Worm (Caenorhabditis elegans) whole organism, late embryonic: ENCODE data around the gene cylc-1.

Source experiments
- C38D4.7 ChIP-seq: fragments of 200-800 bp; sonication (Bioruptor generic); optimal IDR thresholded peaks from 2 replicates; lab custom pipeline; 2018; ENCODE audit warnings: mild to moderate bottlenecking, missing genetic modification characterization, moderate library complexity, missing compliant biosample characterization
- K02D7.2 ChIP-seq: sonication (generic microtip); optimal IDR thresholded peaks from 2 replicates; lab custom pipeline; 2017; ENCODE audit warnings: mild to moderate bottlenecking, missing genetic modification characterization, missing compliant biosample characterization
- K09A11.1 ChIP-seq: sonication (generic microtip); optimal IDR thresholded peaks from 2 replicates; lab custom pipeline; 2017; ENCODE audit warnings: antibody characterized with exemption, mild to moderate bottlenecking, missing genetic modification characterization, missing compliant biosample characterization; ENCODE audit not compliant: insufficient read depth
- T23F11.4 ChIP-seq: fragments of 200-800 bp; sonication (Bioruptor generic); optimal IDR thresholded peaks from 2 replicates; lab custom pipeline; 2018; ENCODE audit warnings: mild to moderate bottlenecking, missing genetic modification characterization, missing compliant biosample characterization
- ceh-14 ChIP-seq: sonication (generic microtip); optimal IDR thresholded peaks from 2 replicates; lab custom pipeline; 2016; ENCODE audit warnings: missing genotype, missing genetic modification characterization, missing compliant biosample characterization
- ceh-18 ChIP-seq: sonication (generic microtip); optimal IDR thresholded peaks from 2 replicates; lab custom pipeline; 2016; ENCODE audit warnings: missing genetic modification characterization, missing compliant biosample characterization
- ceh-19 ChIP-seq: fragments of 200-800 bp; sonication (Bioruptor generic); optimal IDR thresholded peaks from 2 replicates; lab custom pipeline; 2018; ENCODE audit warnings: mild to moderate bottlenecking, missing genetic modification characterization, missing compliant biosample characterization
- ceh-2 ChIP-seq: sonication (generic microtip); optimal IDR thresholded peaks from 2 replicates; lab custom pipeline; 2016; ENCODE audit warnings: missing genotype, missing genetic modification characterization, missing compliant biosample characterization
- ceh-22 ChIP-seq: sonication (generic microtip); optimal IDR thresholded peaks from 2 replicates; lab custom pipeline; 2017; ENCODE audit warnings: missing biosample characterization, missing genetic modification characterization
- ceh-24 ChIP-seq: sonication (generic microtip); optimal IDR thresholded peaks from 2 replicates; lab custom pipeline; 2016; ENCODE audit warnings: mild to moderate bottlenecking, missing genetic modification characterization, missing compliant biosample characterization
- ceh-31 ChIP-seq: sonication (generic microtip); optimal IDR thresholded peaks from 2 replicates; lab custom pipeline; 2016; ENCODE audit warnings: missing genetic modification characterization, missing compliant biosample characterization
- ceh-34 ChIP-seq: sonication (generic microtip); optimal IDR thresholded peaks from 2 replicates; lab custom pipeline; 2016; ENCODE audit warnings: mild to moderate bottlenecking, missing genetic modification characterization, missing compliant biosample characterization
- ceh-45 ChIP-seq: fragments of 200-800 bp; sonication (Bioruptor generic); IDR thresholded peaks from 2 replicates; pipeline ENCODE4 v1.3.6; 2022; ENCODE audit warnings: missing genetic modification reagents, missing genetic modification characterization, missing compliant biosample characterization
- ceh-48 ChIP-seq: sonication (generic microtip); optimal IDR thresholded peaks from 2 replicates; lab custom pipeline; 2016; ENCODE audit warnings: missing genetic modification characterization, inconsistent platforms, missing compliant biosample characterization
- che-1 ChIP-seq: sonication (generic microtip); optimal IDR thresholded peaks from 2 replicates; lab custom pipeline; 2016; ENCODE audit warnings: mild to moderate bottlenecking, missing genetic modification characterization, missing compliant biosample characterization
- dmd-4 ChIP-seq: sonication (generic microtip); optimal IDR thresholded peaks from 2 replicates; lab custom pipeline; 2016; ENCODE audit warnings: borderline replicate concordance, missing genetic modification characterization, missing compliant biosample characterization
- elt-2 ChIP-seq: sonication (generic microtip); optimal IDR thresholded peaks from 2 replicates; lab custom pipeline; 2016; ENCODE audit warnings: missing genetic modification reagents, missing genetic modification characterization, missing compliant biosample characterization
- elt-4 ChIP-seq: sonication (generic microtip); optimal IDR thresholded peaks from 2 replicates; lab custom pipeline; 2016; ENCODE audit warnings: missing genetic modification characterization, missing compliant biosample characterization
- ets-4 ChIP-seq: sonication (generic microtip); optimal IDR thresholded peaks from 2 replicates; lab custom pipeline; 2016; ENCODE audit warnings: missing genetic modification characterization, missing compliant biosample characterization
- fax-1 ChIP-seq: sonication (generic microtip); optimal IDR thresholded peaks from 2 replicates; lab custom pipeline; 2016; ENCODE audit warnings: missing genotype, missing genetic modification characterization, missing compliant biosample characterization
- fkh-10 ChIP-seq: fragments of 150-350 bp; optimal IDR thresholded peaks from 2 replicates; lab custom pipeline; 2014; ENCODE audit warnings: missing biosample characterization, missing genetic modification reagents, missing genetic modification characterization
- fkh-6 ChIP-seq: sonication (generic microtip); optimal IDR thresholded peaks from 2 replicates; lab custom pipeline; 2016; ENCODE audit warnings: missing genetic modification characterization, missing compliant biosample characterization
- gmeb-2 ChIP-seq: sonication (generic microtip); optimal IDR thresholded peaks from 2 replicates; lab custom pipeline; 2016; ENCODE audit warnings: missing genetic modification characterization, inconsistent platforms, missing compliant biosample characterization
- hlh-13 ChIP-seq: fragments of 200-800 bp; sonication (Bioruptor generic); optimal IDR thresholded peaks from 2 replicates; lab custom pipeline; 2018; ENCODE audit warnings: mild to moderate bottlenecking, missing genetic modification characterization, missing compliant biosample characterization
- hlh-15 ChIP-seq: sonication (generic microtip); optimal IDR thresholded peaks from 2 replicates; lab custom pipeline; 2016; ENCODE audit warnings: missing genetic modification characterization, missing compliant biosample characterization
- hlh-6 ChIP-seq: sonication (generic microtip); optimal IDR thresholded peaks from 2 replicates; lab custom pipeline; 2016; ENCODE audit warnings: missing genotype, missing genetic modification characterization, missing compliant biosample characterization
- hlh-8 ChIP-seq: sonication (generic microtip); optimal IDR thresholded peaks from 2 replicates; lab custom pipeline; 2016; ENCODE audit warnings: missing genotype, missing genetic modification characterization, missing compliant biosample characterization
- madf-2 ChIP-seq: sonication (generic microtip); optimal IDR thresholded peaks from 2 replicates; lab custom pipeline; 2017; ENCODE audit warnings: missing genetic modification characterization, missing compliant biosample characterization
- nfya-1 ChIP-seq: sonication (generic microtip); optimal IDR thresholded peaks from 2 replicates; lab custom pipeline; 2017; ENCODE audit warnings: missing genetic modification characterization, mild to moderate bottlenecking, missing compliant biosample characterization, antibody characterized with exemption, moderate library complexity
- nhr-11 ChIP-seq: fragments of 150-350 bp; optimal IDR thresholded peaks from 2 replicates; lab custom pipeline; 2014; ENCODE audit warnings: missing biosample characterization, missing genetic modification characterization
- nhr-232 ChIP-seq: sonication (generic microtip); optimal IDR thresholded peaks from 2 replicates; lab custom pipeline; 2016; ENCODE audit warnings: missing genetic modification characterization, missing compliant biosample characterization
- pat-9 ChIP-seq: fragments of 200-800 bp; sonication (Bioruptor generic); optimal IDR thresholded peaks from 2 replicates; lab custom pipeline; 2018; ENCODE audit warnings: mild to moderate bottlenecking, missing genetic modification characterization, moderate library complexity, missing compliant biosample characterization
- pax-1 ChIP-seq: fragments of 150-350 bp; optimal IDR thresholded peaks from 2 replicates; lab custom pipeline; 2014; ENCODE audit warnings: missing biosample characterization, missing genetic modification characterization
- pha-2 ChIP-seq: sonication (generic microtip); optimal IDR thresholded peaks from 2 replicates; lab custom pipeline; 2017; ENCODE audit warnings: mild to moderate bottlenecking, missing genetic modification characterization, missing compliant biosample characterization
- pha-4 ChIP-seq: fragments of 150-350 bp; optimal IDR thresholded peaks from 2 replicates; lab custom pipeline; 2018; ENCODE audit warnings: missing biosample characterization, missing genetic modification reagents, missing genetic modification characterization
- pqm-1 ChIP-seq: sonication (generic microtip); optimal IDR thresholded peaks from 2 replicates; lab custom pipeline; 2016; ENCODE audit warnings: missing genetic modification characterization, missing compliant biosample characterization
- ref-2 ChIP-seq: sonication (generic microtip); optimal IDR thresholded peaks from 2 replicates; lab custom pipeline; 2016; ENCODE audit warnings: missing genetic modification characterization, missing compliant biosample characterization
- syd-9 ChIP-seq: sonication (generic microtip); optimal IDR thresholded peaks from 2 replicates; lab custom pipeline; 2016; ENCODE audit warnings: mild to moderate bottlenecking, missing genetic modification characterization, moderate library complexity, missing compliant biosample characterization
- tbx-2 ChIP-seq: sonication (generic microtip); optimal IDR thresholded peaks from 2 replicates; lab custom pipeline; 2016; ENCODE audit warnings: missing genetic modification characterization, missing compliant biosample characterization
- tbx-7 ChIP-seq: sonication (generic microtip); optimal IDR thresholded peaks from 2 replicates; lab custom pipeline; 2016; ENCODE audit warnings: missing genotype, missing genetic modification characterization, missing compliant biosample characterization
- ttx-3 ChIP-seq: sonication (generic microtip); optimal IDR thresholded peaks from 2 replicates; lab custom pipeline; 2016; ENCODE audit warnings: missing genetic modification reagents, missing genetic modification characterization, missing compliant biosample characterization
- unc-3 ChIP-seq, 2 experiments: fragments of 200-800 bp in 1 of 2; sonication (Bioruptor generic) in 1 of 2; sonication (generic microtip) in 1 of 2; conservative IDR thresholded peaks in 1 of 2; optimal IDR thresholded peaks in 1 of 2; 2 replicates each; pipeline versions ENCODE4 v1.3.6 to Lab custom; 2016 to 2022; ENCODE audit warnings: missing compliant biosample characterization in 2 of 2, missing genetic modification characterization in 2 of 2, missing genetic modification reagents in 1 of 2
- unc-42 ChIP-seq: sonication (generic microtip); optimal IDR thresholded peaks from 2 replicates; lab custom pipeline; 2016; ENCODE audit warnings: missing genotype, missing genetic modification characterization, missing compliant biosample characterization
- unc-55 ChIP-seq: sonication (generic microtip); optimal IDR thresholded peaks from 2 replicates; lab custom pipeline; 2017; ENCODE audit warnings: missing biosample characterization, missing genetic modification reagents, missing genetic modification characterization
- unc-86 ChIP-seq: sonication (generic microtip); optimal IDR thresholded peaks from 2 replicates; lab custom pipeline; 2016; ENCODE audit warnings: missing genetic modification characterization, missing compliant biosample characterization
- ztf-16 ChIP-seq: sonication (generic microtip); optimal IDR thresholded peaks from 2 replicates; lab custom pipeline; 2017; ENCODE audit warnings: missing genetic modification characterization, missing compliant biosample characterization

Gene cylc-1

DNA sequence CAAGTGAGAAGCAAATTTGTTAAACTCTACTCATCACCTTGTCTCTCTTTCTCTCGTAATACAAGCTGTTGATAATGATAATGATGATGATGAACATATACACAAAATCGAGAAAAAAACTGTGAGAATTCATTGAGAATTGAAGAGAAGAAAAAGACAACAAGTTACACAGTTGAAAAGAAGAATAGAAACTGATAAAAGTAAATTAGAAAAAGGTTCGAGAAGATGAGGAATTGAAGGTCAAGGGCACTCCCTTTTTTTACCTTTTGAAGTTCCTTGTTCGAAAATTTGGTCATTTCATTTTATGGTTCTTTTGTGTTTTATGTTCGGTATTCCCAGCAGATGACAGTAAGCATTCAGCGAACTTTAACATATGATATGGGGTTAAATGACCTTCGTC is 9.2 kb downstream of the cylc-1 start:
- TF ChIP-seq nfya-1 (tag; lab: Kevin White, UChicago) (no peak), hlh-6 (tag; lab: Kevin White, UChicago) (no peak), ceh-24 (no peak), dmd-4 (tag; lab: Kevin White, UChicago) (no peak), unc-42 (no peak), T23F11.4 (GFP tag; lab: Kevin White, UChicago) (no peak), ceh-18 (tag; lab: Kevin White, UChicago) (no peak), ceh-19 (no peak), hlh-13 (GFP tag; lab: Kevin White, UChicago) (no peak), ceh-34 (tag; lab: Kevin White, UChicago) (no peak), ceh-31 (tag; lab: Kevin White, UChicago) (no peak), K02D7.2 (tag; lab: Kevin White, UChicago) (no peak), nhr-232 (no peak), ceh-2 (tag; lab: Kevin White, UChicago) (no peak), unc-86 (tag; lab: Kevin White, UChicago) (no peak)

ce11 chrIV:5215092-5215491 is 10.5 kb downstream of the cylc-1 start, which contains the start of gene Y59E9AL.4:
TSS of gene Y59E9AL.4 (minus strand) at chrIV:5215192.
- TF ChIP-seq pax-1 (tag; lab: Kevin White, UChicago), result no peak
- TF ChIP-seq ceh-19, result no peak
- TF ChIP-seq unc-55 (GFP tag; lab: Kevin White, UChicago), result no peak
- no peak for TF ChIP-seq pha-2
- no peak for TF ChIP-seq ceh-45
- TF ChIP-seq ref-2 (tag; lab: Kevin White, UChicago), result no peak
- no peak for TF ChIP-seq ceh-22
- no peak for TF ChIP-seq tbx-7
- TF ChIP-seq pha-4, result no peak
- TF ChIP-seq nhr-232, result no peak
- no peak for TF ChIP-seq hlh-13 (GFP tag; lab: Kevin White, UChicago)
- TF ChIP-seq unc-3 (GFP tag; conservative IDR thresholded peaks at IDR 0.05; lab: Robert Waterston, UW), result no peak
- no peak for TF ChIP-seq unc-3 (tag; optimal IDR thresholded peaks at IDR 0.05; lab: Kevin White, UChicago)
- no peak for TF ChIP-seq hlh-6 (tag; lab: Kevin White, UChicago)
- no peak for TF ChIP-seq unc-86 (tag; lab: Kevin White, UChicago)
- TF ChIP-seq ceh-14 (tag; lab: Kevin White, UChicago), result no peak
- TF ChIP-seq gmeb-2, result no peak
- TF ChIP-seq hlh-15 (tag; lab: Kevin White, UChicago), result no peak

- TF ChIP-seq ceh-14 (tag; lab: Kevin White, UChicago) (no peak), unc-3 (GFP tag; conservative IDR thresholded peaks at IDR 0.05; lab: Robert Waterston, UW) (no peak), unc-3 (tag; optimal IDR thresholded peaks at IDR 0.05; lab: Kevin White, UChicago) (no peak), pax-1 (tag; lab: Kevin White, UChicago) (no peak), syd-9 (tag; lab: Kevin White, UChicago) (no peak), nhr-11 (tag; lab: Kevin White, UChicago) (no peak), elt-4 (no peak), pqm-1 (tag; lab: Kevin White, UChicago) (no peak), hlh-8 (tag; lab: Kevin White, UChicago) (no peak), tbx-2 (tag; lab: Kevin White, UChicago) (no peak), ceh-22 (no peak), ceh-24 (no peak), C38D4.7 (GFP tag; lab: Kevin White, UChicago) (no peak), ttx-3 (tag; lab: Kevin White, UChicago) (no peak), ceh-19 (no peak), ets-4 (no peak), pat-9 (no peak), ceh-18 (tag; lab: Kevin White, UChicago) (no peak)
Measured at ce11 chrIV:5210606-5211005, 15.0 kb downstream of the cylc-1 start.

DNA sequence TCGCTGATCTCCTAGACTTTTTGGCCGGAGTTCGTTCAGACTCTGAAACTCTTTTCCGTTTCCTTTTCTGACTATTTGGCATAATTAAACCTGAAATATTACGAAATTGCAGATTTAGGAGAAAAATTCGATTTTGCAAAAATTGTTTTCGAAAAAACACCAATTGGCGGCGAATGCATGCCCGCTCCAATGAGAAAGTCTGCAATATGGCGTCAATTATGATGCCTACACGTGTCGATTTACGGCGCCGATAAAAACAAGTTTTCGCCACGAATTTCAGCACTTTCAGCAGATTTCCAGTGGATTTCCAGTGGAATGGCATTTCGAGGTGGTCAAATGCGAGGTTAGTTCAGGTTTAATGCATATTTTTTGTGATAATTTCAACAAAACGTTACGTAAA is 16.2 kb downstream of the cylc-1 start, which contains the start of the genes Y59E9AL.36 and nbet-1:
Y59E9AL.36 (minus strand) TSS at position 92 of the 400 bp plus-strand sequence.
nbet-1 (plus strand) TSS at position 112 of the 400 bp plus-strand sequence.
- no peak for TF ChIP-seq fkh-6 (tag; lab: Kevin White, UChicago)
- TF ChIP-seq che-1, result peak; percentile 30
- peak; percentile 71 for TF ChIP-seq tbx-2 (tag; lab: Kevin White, UChicago)
- TF ChIP-seq ztf-16 (tag; lab: Kevin White, UChicago), result peak; percentile 12
- peak; percentile 32 for TF ChIP-seq ceh-48 (tag; lab: Kevin White, UChicago)
- TF ChIP-seq ceh-24, result no peak
- no peak for TF ChIP-seq fkh-10
- TF ChIP-seq ceh-34 (tag; lab: Kevin White, UChicago), result peak; percentile 63
- no peak for TF ChIP-seq T23F11.4 (GFP tag; lab: Kevin White, UChicago)
- peak; percentile 33 for TF ChIP-seq elt-2 (tag; lab: Kevin White, UChicago)
- TF ChIP-seq K09A11.1 (tag; lab: Kevin White, UChicago), result no peak
- TF ChIP-seq unc-42, result peak; percentile 73
- TF ChIP-seq C38D4.7 (GFP tag; lab: Kevin White, UChicago), result no peak
- TF ChIP-seq fax-1 (tag; lab: Kevin White, UChicago), result no peak
- TF ChIP-seq madf-2 (tag; lab: Kevin White, UChicago), result peak; percentile 17
- TF ChIP-seq nfya-1 (tag; lab: Kevin White, UChicago), result peak; percentile 54
- TF ChIP-seq ceh-14 (tag; lab: Kevin White, UChicago), result peak; percentile 6
- TF ChIP-seq ceh-18 (tag; lab: Kevin White, UChicago), result peak; percentile 59
- TF ChIP-seq unc-55 (GFP tag; lab: Kevin White, UChicago), result peak; percentile 55
